Fruit fly (Drosophila melanogaster) whole organism: ENCODE results near the gene PH4alphaEFB.

Experiments
- CG8478 ChIP-seq: fragments of >200 bp; optimal IDR thresholded peaks from 2 replicates; lab custom pipeline; 2018; ENCODE audit warnings: inconsistent platforms
- pan ChIP-seq: fragments of >200 bp; optimal IDR thresholded peaks from 2 replicates; lab custom pipeline; 2017
- usp ChIP-seq: fragments of >200 bp; optimal IDR thresholded peaks from 2 replicates; lab custom pipeline; 2017; ENCODE audit warnings: missing biosample characterization, missing genetic modification characterization, mixed read lengths

dm6 chr3R:30529570-30529969 is 63.7 kb downstream of the PH4alphaEFB start:
- no peak for TF ChIP-seq pan (lab: Kevin White, UChicago)
- TF ChIP-seq usp = no peak
- no peak for TF ChIP-seq CG8478 (lab: Kevin White, UChicago)
